Fruit fly (Drosophila melanogaster): Measurements from ENCODE around the gene Prp4k.
A peak's percentile ranks its signal among the peaks of the same experiment; 100 is the strongest.

- TF ChIP-seq CG8478 (optimal IDR thresholded peaks at IDR 0.05), result no peak
- peak in 1 of 2 experiments; percentile 18 for TF ChIP-seq CTCF (optimal IDR thresholded peaks at IDR 0.05)
Observed at dm6 chr3L:248226-248758, 37.0 kb upstream of the Prp4k start.
